Worm (Caenorhabditis elegans) whole organism, L4 larva: ENCODE measurements around the gene slc-36.1.

Experiments used
- D1046.2 ChIP-seq: fragments of 200-800 bp; sonication (Bioruptor generic); IDR thresholded peaks from 2 replicates; pipeline ENCODE4 v1.3.6; 2022; ENCODE audit warnings: missing genetic modification characterization, missing compliant biosample characterization
- F10B5.3 ChIP-seq: sonication (generic microtip); optimal IDR thresholded peaks from 2 replicates; lab custom pipeline; 2016; ENCODE audit warnings: mild to moderate bottlenecking, missing genetic modification characterization, missing compliant biosample characterization
- F44E2.7 ChIP-seq: fragments of 200-800 bp; sonication (Bioruptor generic); IDR thresholded peaks from 2 replicates; pipeline ENCODE4 v2.1.2; 2022; ENCODE audit warnings: missing genetic modification characterization, missing compliant biosample characterization
- T20F7.1 ChIP-seq: fragments of 200-800 bp; sonication (Bioruptor generic); optimal IDR thresholded peaks from 2 replicates; lab custom pipeline; 2018; ENCODE audit warnings: mild to moderate bottlenecking, missing genetic modification characterization, missing compliant biosample characterization
- T26A8.4 ChIP-seq: fragments of 200-800 bp; sonication (Bioruptor generic); IDR thresholded peaks from 2 replicates; pipeline ENCODE4 v1.3.6; 2022; ENCODE audit warnings: missing genetic modification characterization, missing compliant biosample characterization
- aha-1 ChIP-seq: fragments of 150-350 bp; peaks from one replicate; lab custom pipeline; 2014; ENCODE audit warnings: missing biosample characterization, missing genetic modification characterization
- ceh-20 ChIP-seq: fragments of 200-800 bp; sonication (Bioruptor generic); IDR thresholded peaks from 2 replicates; pipeline ENCODE4 v1.3.6; 2022; ENCODE audit warnings: missing genetic modification reagents, missing genetic modification characterization, missing compliant biosample characterization
- ceh-44 ChIP-seq: fragments of 200-800 bp; sonication (Bioruptor generic); IDR thresholded peaks from 2 replicates; pipeline ENCODE4 v1.3.6; 2022; ENCODE audit warnings: missing genetic modification reagents, missing genetic modification characterization, missing compliant biosample characterization
- ceh-82 ChIP-seq: sonication (generic microtip); optimal IDR thresholded peaks from 2 replicates; lab custom pipeline; 2017; ENCODE audit warnings: missing biosample characterization, missing genetic modification characterization
- ctbp-1 ChIP-seq: fragments of 200-800 bp; sonication (Bioruptor generic); IDR thresholded peaks from 2 replicates; pipeline ENCODE4 v1.3.6; 2022; ENCODE audit warnings: missing genetic modification reagents, missing genetic modification characterization, missing compliant biosample characterization
- daf-16 ChIP-seq, 3 experiments: sonication (generic microtip); optimal IDR thresholded peaks; 2 replicates each; lab custom pipeline; 2016 to 2017; ENCODE audit warnings: missing genetic modification characterization in 3 of 3, missing genetic modification reagents in 3 of 3, mild to moderate bottlenecking in 2 of 3, missing compliant biosample characterization in 2 of 3, missing biosample characterization in 1 of 3, moderate library complexity in 1 of 3
- daf-19 ChIP-seq: fragments of 200-800 bp; sonication (Bioruptor generic); conservative IDR thresholded peaks from 2 replicates; pipeline ENCODE4 v1.3.6; 2022; ENCODE audit warnings: missing genetic modification characterization, missing compliant biosample characterization
- dmd-6 ChIP-seq: fragments of 200-800 bp; sonication (Bioruptor generic); IDR thresholded peaks from 2 replicates; pipeline ENCODE4 v1.3.6; 2022; ENCODE audit warnings: missing genetic modification reagents, missing genetic modification characterization, missing compliant biosample characterization
- dmd-9 ChIP-seq: fragments of 200-800 bp; sonication (Bioruptor generic); IDR thresholded peaks from 2 replicates; pipeline ENCODE4 v1.3.6; 2022; ENCODE audit warnings: missing genetic modification reagents, missing genetic modification characterization, missing compliant biosample characterization
- dpl-1 ChIP-seq: fragments of 150-350 bp; optimal IDR thresholded peaks from 2 replicates; lab custom pipeline; 2014; ENCODE audit warnings: missing biosample characterization, missing genetic modification reagents, missing genetic modification characterization
- dve-1 ChIP-seq: sonication (generic microtip); optimal IDR thresholded peaks from 2 replicates; lab custom pipeline; 2017; ENCODE audit warnings: antibody characterized with exemption, mild to moderate bottlenecking, missing genetic modification characterization, missing compliant biosample characterization; ENCODE audit not compliant: insufficient read depth
- egl-27 ChIP-seq: sonication (generic microtip); optimal IDR thresholded peaks from 3 replicates; lab custom pipeline; 2017; ENCODE audit warnings: missing biosample characterization, missing genetic modification reagents, missing genetic modification characterization
- fkh-10 ChIP-seq: fragments of 150-350 bp; optimal IDR thresholded peaks from 2 replicates; lab custom pipeline; 2014; ENCODE audit warnings: missing biosample characterization, missing genetic modification reagents, missing genetic modification characterization
- fos-1 ChIP-seq: fragments of 150-350 bp; optimal IDR thresholded peaks from 2 replicates; lab custom pipeline; 2014; ENCODE audit warnings: missing biosample characterization, missing genetic modification characterization
- hlh-11 ChIP-seq: fragments of 200-800 bp; sonication (Bioruptor generic); optimal IDR thresholded peaks from 2 replicates; lab custom pipeline; 2018; ENCODE audit warnings: mild to moderate bottlenecking, missing genetic modification characterization, missing compliant biosample characterization
- hlh-30 ChIP-seq: sonication (generic microtip); optimal IDR thresholded peaks from 2 replicates; lab custom pipeline; 2017; ENCODE audit warnings: antibody characterized with exemption, mild to moderate bottlenecking, missing genetic modification characterization, missing compliant biosample characterization; ENCODE audit not compliant: insufficient read depth
- hmg-1.1 ChIP-seq: fragments of 200-800 bp; sonication (Bioruptor generic); IDR thresholded peaks from 2 replicates; pipeline ENCODE4 v1.3.6; 2022; ENCODE audit warnings: missing genetic modification reagents, missing genetic modification characterization, missing compliant biosample characterization
- jun-1 ChIP-seq: fragments of 150-350 bp; optimal IDR thresholded peaks from 2 replicates; lab custom pipeline; 2014; ENCODE audit warnings: missing biosample characterization, missing genetic modification reagents, missing genetic modification characterization
- lim-7 ChIP-seq: fragments of 200-800 bp; sonication (Bioruptor generic); IDR thresholded peaks from 2 replicates; pipeline ENCODE4 v1.3.6; 2022; ENCODE audit warnings: missing genetic modification characterization, missing compliant biosample characterization
- lin-29 ChIP-seq: fragments of 200-800 bp; sonication (Bioruptor generic); IDR thresholded peaks from 2 replicates; pipeline ENCODE4 v1.3.6; 2022; ENCODE audit warnings: missing genetic modification reagents, missing genetic modification characterization, missing compliant biosample characterization
- lin-38 ChIP-seq: fragments of 200-800 bp; sonication (Bioruptor generic); IDR thresholded peaks from 2 replicates; pipeline ENCODE4 v1.3.6; 2022; ENCODE audit warnings: missing genetic modification reagents, missing genetic modification characterization, missing compliant biosample characterization
- lin-39 ChIP-seq: fragments of 150-350 bp; optimal IDR thresholded peaks from 2 replicates; lab custom pipeline; 2014; ENCODE audit warnings: missing biosample characterization, missing genetic modification reagents, missing genetic modification characterization
- lir-3 ChIP-seq: sonication (generic microtip); optimal IDR thresholded peaks from 2 replicates; lab custom pipeline; 2016; ENCODE audit warnings: mild to moderate bottlenecking, missing genetic modification characterization, missing compliant biosample characterization
- lsy-2 ChIP-seq, 2 experiments: fragments of 150-350 bp in 1 of 2; sonication (generic microtip) in 1 of 2; optimal IDR thresholded peaks; 2 replicates each; lab custom pipeline; 2014 to 2017; ENCODE audit warnings: missing biosample characterization in 2 of 2, missing genetic modification characterization in 2 of 2
- madf-9 ChIP-seq: fragments of 200-800 bp; sonication (Bioruptor generic); conservative IDR thresholded peaks from 2 replicates; pipeline ENCODE4 v1.3.6; 2022; ENCODE audit warnings: missing genetic modification reagents, missing genetic modification characterization, missing compliant biosample characterization
- mdl-1 ChIP-seq, 2 experiments: fragments of 150-350 bp in 1 of 2; sonication (generic microtip) in 1 of 2; optimal IDR thresholded peaks; 2 replicates each; lab custom pipeline; 2014 to 2017; ENCODE audit warnings: missing biosample characterization in 2 of 2, missing genetic modification characterization in 2 of 2
- mep-1 ChIP-seq: fragments of 150-350 bp; sonication (generic microtip); optimal IDR thresholded peaks from 3 replicates; lab custom pipeline; 2014; ENCODE audit warnings: missing biosample characterization, missing genetic modification characterization
- mxl-3 ChIP-seq: fragments of 200-800 bp; sonication (Bioruptor generic); optimal IDR thresholded peaks from 2 replicates; lab custom pipeline; 2018; ENCODE audit warnings: mild to moderate bottlenecking, missing genetic modification characterization, missing compliant biosample characterization
- nhr-10 ChIP-seq: fragments of 150-350 bp; optimal IDR thresholded peaks from 2 replicates; lab custom pipeline; 2014; ENCODE audit warnings: missing biosample characterization, missing genetic modification characterization
- nhr-237 ChIP-seq: sonication (generic microtip); optimal IDR thresholded peaks from 2 replicates; lab custom pipeline; 2017; ENCODE audit warnings: missing biosample characterization, missing genetic modification characterization
- nhr-48 ChIP-seq: sonication (generic microtip); optimal IDR thresholded peaks from 2 replicates; lab custom pipeline; 2016; ENCODE audit warnings: mild to moderate bottlenecking, missing genetic modification characterization, missing compliant biosample characterization
- nhr-6 ChIP-seq: fragments of 150-350 bp; optimal IDR thresholded peaks from 2 replicates; lab custom pipeline; 2014; ENCODE audit warnings: missing biosample characterization, missing genetic modification characterization
- nhr-76 ChIP-seq: fragments of 150-350 bp; optimal IDR thresholded peaks from 2 replicates; lab custom pipeline; 2014; ENCODE audit warnings: missing biosample characterization, missing genetic modification characterization
- nhr-77 ChIP-seq: fragments of 150-350 bp; optimal IDR thresholded peaks from 2 replicates; lab custom pipeline; 2014; ENCODE audit warnings: missing biosample characterization, missing genetic modification characterization
- pqm-1 ChIP-seq: sonication (generic microtip); optimal IDR thresholded peaks from 2 replicates; lab custom pipeline; 2017; ENCODE audit warnings: missing biosample characterization, missing genetic modification characterization
- sdz-12 ChIP-seq: fragments of 200-800 bp; sonication (Bioruptor generic); optimal IDR thresholded peaks from 2 replicates; lab custom pipeline; 2018; ENCODE audit warnings: mild to moderate bottlenecking, missing genetic modification characterization, missing compliant biosample characterization
- set-16 ChIP-seq: fragments of 200-800 bp; sonication (Bioruptor generic); IDR thresholded peaks from 2 replicates; pipeline ENCODE4 v1.3.6; 2022; ENCODE audit warnings: missing genetic modification reagents, missing genetic modification characterization, missing compliant biosample characterization
- snpc-4 ChIP-seq: fragments of 150-350 bp; optimal IDR thresholded peaks from 2 replicates; lab custom pipeline; 2014; ENCODE audit warnings: missing biosample characterization, missing genetic modification characterization
- vab-7 ChIP-seq: fragments of 200-800 bp; sonication (Bioruptor generic); IDR thresholded peaks from 2 replicates; pipeline ENCODE4 v1.3.6; 2022; ENCODE audit warnings: missing genetic modification reagents, missing genetic modification characterization, missing compliant biosample characterization
- zfp-2 ChIP-seq: sonication (generic microtip); optimal IDR thresholded peaks from 2 replicates; lab custom pipeline; 2016; ENCODE audit warnings: mild to moderate bottlenecking, missing genetic modification characterization, missing compliant biosample characterization

slc-36.1 gene

ce11 chrIII:13270896-13271295, 36.4 kb upstream of the slc-36.1 start (continued):
- peak; percentile 53 for TF ChIP-seq fkh-10 (GFP tag; lab: Kevin White, UChicago)
- TF ChIP-seq dmd-9, result no peak
- no peak for TF ChIP-seq nhr-10 (tag; lab: Kevin White, UChicago)
- TF ChIP-seq nhr-237, result no peak
- no peak for TF ChIP-seq mxl-3 (GFP tag; lab: Kevin White, UChicago)
- no peak for TF ChIP-seq nhr-48 (tag; lab: Kevin White, UChicago)
- no peak for TF ChIP-seq daf-19 (GFP tag; lab: Robert Waterston, UW)

- TF ChIP-seq T20F7.1 (GFP tag; lab: Kevin White, UChicago) (no peak), hlh-30 (tag; lab: Kevin White, UChicago) (peak; percentile 17)
These were observed 35.1 kb upstream of the slc-36.1 start for ce11 chrIII:13272227-13272626.

- TF ChIP-seq lir-3 (tag; lab: Kevin White, UChicago), result no peak
- no peak for TF ChIP-seq daf-16 (GFP tag; optimal IDR thresholded peaks at IDR 0.05; lab: Kevin White, UChicago)
- TF ChIP-seq daf-16 (tag; optimal IDR thresholded peaks at IDR 0.05; lab: Kevin White, UChicago), result no peak
- TF ChIP-seq dmd-9, result no peak
- no peak for TF ChIP-seq hmg-1.1 (GFP tag; lab: Robert Waterston, UW)
- TF ChIP-seq F10B5.3, result no peak
- TF ChIP-seq dmd-6 (GFP tag; lab: Robert Waterston, UW), result no peak
- TF ChIP-seq nhr-77 (tag; lab: Kevin White, UChicago), result no peak
- no peak for TF ChIP-seq egl-27 (tag; lab: Kevin White, UChicago)
- no peak for TF ChIP-seq ceh-20 (GFP tag; lab: Robert Waterston, UW)
These were observed 34.5 kb upstream of the slc-36.1 start for ce11 chrIII:13272788-13273187.

ce11 chrIII:13275784-13276183, 31.5 kb upstream of the slc-36.1 start:
- TF ChIP-seq mdl-1 (tag; optimal IDR thresholded peaks at IDR 0.05; lab: Kevin White, UChicago), result peak in 1 of 2 experiments; percentile 77
- peak; percentile 97 for TF ChIP-seq aha-1 (tag; lab: Kevin White, UChicago)
- TF ChIP-seq ceh-44, result no peak
- no peak for TF ChIP-seq nhr-77 (tag; lab: Kevin White, UChicago)
- peak; percentile 41 for TF ChIP-seq fkh-10 (GFP tag; lab: Kevin White, UChicago)
- TF ChIP-seq snpc-4, result no peak
- TF ChIP-seq madf-9 (GFP tag; lab: Robert Waterston, UW), result 0 out of 2 replicates have a peak, but pooled peaks have one; percentile 29
- TF ChIP-seq ceh-82 (tag; lab: Kevin White, UChicago), result no peak
- TF ChIP-seq dpl-1 (GFP tag; lab: Kevin White, UChicago), result peak; percentile 48
- TF ChIP-seq daf-19 (GFP tag; lab: Robert Waterston, UW), result no peak
- TF ChIP-seq zfp-2 (tag; lab: Kevin White, UChicago), result no peak
- peak; percentile 72 for TF ChIP-seq hmg-1.1 (GFP tag; lab: Robert Waterston, UW)
- peak; percentile 21 to 80 for TF ChIP-seq lsy-2 (tag; optimal IDR thresholded peaks at IDR 0.05; lab: Kevin White, UChicago)
- peak; percentile 26 for TF ChIP-seq nhr-6
- TF ChIP-seq mep-1 (tag; lab: Kevin White, UChicago), result peak; percentile 74
- TF ChIP-seq T26A8.4 (GFP tag; lab: Robert Waterston, UW), result 0 out of 2 replicates have a peak, but pooled peaks have one; percentile 25
- TF ChIP-seq fos-1 (tag; lab: Kevin White, UChicago), result no peak
- TF ChIP-seq set-16 (GFP tag; lab: Robert Waterston, UW), result peak; percentile 80
- TF ChIP-seq jun-1 (tag; lab: Kevin White, UChicago), result no peak
- TF ChIP-seq ctbp-1 (GFP tag; lab: Robert Waterston, UW), result peak; percentile 80
- peak; percentile 60 for TF ChIP-seq dve-1 (tag; lab: Kevin White, UChicago)
- TF ChIP-seq nhr-76, result no peak
- peak; percentile 81 for TF ChIP-seq hlh-11 (tag; lab: Kevin White, UChicago)
- TF ChIP-seq lin-38 (GFP tag; lab: Robert Waterston, UW), result peak; percentile 51
- peak; percentile 39 for TF ChIP-seq lin-39 (tag; lab: Kevin White, UChicago)
- no peak for TF ChIP-seq lin-29 (GFP tag; lab: Robert Waterston, UW)
- TF ChIP-seq lim-7 (GFP tag; lab: Robert Waterston, UW), result no peak
- peak; percentile 58; the same call in 1 of the 2 replicates for TF ChIP-seq ceh-20 (GFP tag; lab: Robert Waterston, UW)
- TF ChIP-seq vab-7 (GFP tag; lab: Robert Waterston, UW), result no peak
- no peak for TF ChIP-seq D1046.2 (GFP tag; lab: Robert Waterston, UW)
- peak; percentile 15 for TF ChIP-seq sdz-12 (GFP tag; lab: Kevin White, UChicago)
- TF ChIP-seq daf-16 (GFP tag; optimal IDR thresholded peaks at IDR 0.05; lab: Kevin White, UChicago), result no peak
- peak; percentile 27 for TF ChIP-seq daf-16 (tag; optimal IDR thresholded peaks at IDR 0.05; lab: Kevin White, UChicago)
- no peak for TF ChIP-seq pqm-1 (tag; lab: Kevin White, UChicago)
- no peak for TF ChIP-seq F44E2.7 (GFP tag; lab: Robert Waterston, UW)
